Worm (Caenorhabditis elegans) whole organism, L4/young adult: ENCODE data around the gene rnp-7.

Source experiments
- W03F9.2 ChIP-seq: fragments of 150-350 bp; optimal IDR thresholded peaks from 2 replicates; lab custom pipeline; 2014; ENCODE audit warnings: missing biosample characterization, missing genetic modification characterization
- dao-5 ChIP-seq: sonication (generic microtip); optimal IDR thresholded peaks from 2 replicates; lab custom pipeline; 2016; ENCODE audit warnings: missing genotype, missing genetic modification characterization, moderate library complexity, missing compliant biosample characterization
- him-1 ChIP-seq: sonication (generic microtip); optimal IDR thresholded peaks from 2 replicates; lab custom pipeline; 2016; ENCODE audit warnings: missing genotype, missing genetic modification reagents, missing genetic modification characterization, missing compliant biosample characterization

DNA sequence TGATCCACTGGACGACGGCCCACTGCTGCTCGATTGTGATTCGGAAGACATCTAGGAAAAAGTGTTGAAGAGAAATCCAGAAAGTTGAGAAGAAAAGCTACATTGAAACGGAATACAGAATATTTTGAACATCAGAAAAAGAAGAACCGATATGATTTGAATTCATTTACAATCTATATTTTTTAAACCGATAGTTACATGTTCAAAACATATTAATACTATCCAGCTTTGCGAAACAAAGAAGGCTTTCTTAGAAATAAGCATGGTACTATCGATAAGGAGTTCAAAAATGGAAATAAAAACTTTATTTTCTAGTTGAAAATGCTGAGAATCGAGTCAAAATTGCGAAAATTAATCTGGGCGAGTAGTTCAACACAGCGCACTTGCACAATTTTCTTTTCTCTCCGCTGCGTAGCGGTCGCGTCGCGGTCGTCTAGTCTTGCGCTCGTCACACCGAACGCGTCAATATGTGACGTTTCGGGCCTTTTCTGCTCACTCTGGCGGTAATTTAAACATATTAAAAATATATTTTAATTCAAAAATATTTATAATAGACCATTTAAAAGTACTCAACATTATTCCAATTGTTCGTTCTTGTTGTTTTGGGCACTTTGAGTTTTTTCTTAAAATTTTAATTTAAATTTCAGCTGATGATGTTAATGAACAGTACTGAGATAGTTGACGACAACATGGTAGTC is 1.3 kb upstream of the rnp-7 start, which contains the start of the genes syf-2 and K04G7.1:
- TF ChIP-seq dao-5 (tag; lab: Kevin White, UChicago), result no peak
- TF ChIP-seq W03F9.2, result peak; percentile 95
- TF ChIP-seq him-1 (tag; lab: Kevin White, UChicago), result peak; percentile 75
